Worm (Caenorhabditis elegans) whole organism, L2 larva: ENCODE measurements around the gene oxy-4.

ENCODE experiments used
- R02D3.7 ChIP-seq: fragments of 150-350 bp; optimal IDR thresholded peaks from 2 replicates; lab custom pipeline; 2014; ENCODE audit warnings: missing biosample characterization, missing genetic modification characterization
- alr-1 ChIP-seq: fragments of 150-350 bp; optimal IDR thresholded peaks from 2 replicates; lab custom pipeline; 2014; ENCODE audit warnings: missing biosample characterization, missing genetic modification characterization
- aly-2 ChIP-seq: fragments of 150-350 bp; optimal IDR thresholded peaks from 2 replicates; lab custom pipeline; 2014; ENCODE audit warnings: missing biosample characterization, missing genetic modification characterization
- ama-1 ChIP-seq: fragments of 150-350 bp; optimal IDR thresholded peaks from 2 replicates; lab custom pipeline; 2018; ENCODE audit warnings: inconsistent platforms
- dmd-4 ChIP-seq: sonication (generic microtip); optimal IDR thresholded peaks from 2 replicates; lab custom pipeline; 2017; ENCODE audit warnings: missing biosample characterization, missing genetic modification characterization
- lsy-2 ChIP-seq, 2 experiments: fragments of 150-350 bp in 1 of 2; sonication (generic microtip) in 1 of 2; optimal IDR thresholded peaks; 2 replicates each; lab custom pipeline; 2014 to 2017; ENCODE audit warnings: missing biosample characterization in 2 of 2, missing genetic modification characterization in 2 of 2
- mab-5 ChIP-seq: fragments of 150-350 bp; optimal IDR thresholded peaks from 2 replicates; lab custom pipeline; 2014; ENCODE audit warnings: missing biosample characterization, missing genetic modification characterization
- mdl-1 ChIP-seq, 2 experiments: fragments of 150-350 bp in 1 of 2; sonication (generic microtip) in 1 of 2; optimal IDR thresholded peaks; 2 replicates each; lab custom pipeline; 2017; ENCODE audit warnings: missing biosample characterization in 2 of 2, missing genetic modification characterization in 2 of 2
- nhr-23 ChIP-seq: fragments of 150-350 bp; optimal IDR thresholded peaks from 2 replicates; lab custom pipeline; 2014; ENCODE audit warnings: missing biosample characterization, missing genetic modification reagents, missing genetic modification characterization
- nhr-237 ChIP-seq: fragments of 150-350 bp; optimal IDR thresholded peaks from 2 replicates; lab custom pipeline; 2014; ENCODE audit warnings: missing biosample characterization, missing genetic modification characterization
- nhr-25 ChIP-seq: fragments of 150-350 bp; sonication (generic microtip); optimal IDR thresholded peaks from 3 replicates; lab custom pipeline; 2014; ENCODE audit warnings: missing biosample characterization, missing genetic modification characterization
- unc-39 ChIP-seq: fragments of 150-350 bp; optimal IDR thresholded peaks from 2 replicates; lab custom pipeline; 2014; ENCODE audit warnings: missing biosample characterization, missing genetic modification characterization
- unc-55 ChIP-seq: fragments of 150-350 bp; sonication (generic microtip); optimal IDR thresholded peaks from 3 replicates; lab custom pipeline; 2014; ENCODE audit warnings: missing biosample characterization, missing genetic modification reagents, missing genetic modification characterization
- ztf-11 ChIP-seq: sonication (generic microtip); optimal IDR thresholded peaks from 2 replicates; lab custom pipeline; 2017; ENCODE audit warnings: missing biosample characterization, missing genetic modification characterization

DNA sequence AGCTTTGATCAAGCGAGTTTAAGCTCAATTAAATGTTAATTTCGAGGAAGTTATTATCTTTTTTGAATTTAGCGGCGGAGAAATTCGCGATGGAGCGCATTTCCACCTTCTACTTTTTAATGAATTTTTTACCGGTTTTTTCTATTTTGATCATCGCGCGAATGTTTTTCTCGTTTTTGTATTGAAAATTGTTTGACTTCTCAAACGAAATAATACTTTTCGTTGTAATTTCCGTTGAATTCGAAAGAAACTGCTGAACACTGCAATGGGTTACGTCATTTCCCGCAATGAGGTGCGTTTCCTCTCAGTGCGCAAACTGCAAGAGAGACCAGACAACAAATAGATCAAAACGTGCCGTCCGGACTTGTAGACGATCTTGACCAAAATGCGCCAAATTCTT is 22.6 kb upstream of the oxy-4 start:
- no peak for TF ChIP-seq ztf-11 (tag; lab: Kevin White, UChicago)
- TF ChIP-seq mdl-1 (tag; optimal IDR thresholded peaks at IDR 0.05; lab: Kevin White, UChicago), result no peak
- TF ChIP-seq unc-39, result no peak
- no peak for TF ChIP-seq nhr-237 (tag; lab: Kevin White, UChicago)
- TF ChIP-seq dmd-4 (tag; lab: Kevin White, UChicago), result no peak
- no peak for TF ChIP-seq alr-1 (tag; lab: Kevin White, UChicago)
- TF ChIP-seq aly-2, result no peak
- no peak for TF ChIP-seq mab-5 (tag; lab: Kevin White, UChicago)
- TF ChIP-seq lsy-2 (tag; optimal IDR thresholded peaks at IDR 0.05; lab: Kevin White, UChicago), result no peak
- no peak for TF ChIP-seq nhr-25 (tag; lab: Kevin White, UChicago)
- TF ChIP-seq unc-55 (GFP tag; lab: Kevin White, UChicago), result no peak
- TF ChIP-seq nhr-23 (tag; lab: Kevin White, UChicago), result no peak
- no peak for TF ChIP-seq ama-1 (lab: Kevin White, UChicago)
- TF ChIP-seq R02D3.7 (tag; lab: Kevin White, UChicago), result no peak
